Fruit fly (Drosophila melanogaster) whole organism, prepupa: ENCODE data around the gene ThrRS.

Experiments
- Blimp-1 ChIP-seq: fragments of 200-800 bp; sonication (Bioruptor generic); optimal IDR thresholded peaks from 3 replicates; lab custom pipeline; 2017; ENCODE audit warnings: missing biosample characterization, missing genetic modification characterization, mild to moderate bottlenecking, moderate library complexity, missing genetic modification reagents
- CG11762 ChIP-seq: fragments of 200-800 bp; sonication (Bioruptor generic); optimal IDR thresholded peaks from 3 replicates; lab custom pipeline; 2016; ENCODE audit warnings: missing biosample characterization, missing genetic modification characterization; ENCODE audit not compliant: insufficient read depth
- CG34406 ChIP-seq: fragments of 200-800 bp; sonication (Bioruptor generic); optimal IDR thresholded peaks from 3 replicates; lab custom pipeline; 2016; ENCODE audit warnings: missing biosample characterization, missing genetic modification characterization
- CG6854 ChIP-seq: fragments of 200-800 bp; sonication (Bioruptor generic); optimal IDR thresholded peaks from 2 replicates; lab custom pipeline; 2017; ENCODE audit warnings: missing biosample characterization, mild to moderate bottlenecking, missing genetic modification characterization
- CG7368 ChIP-seq: fragments of 200-800 bp; sonication (Bioruptor generic); optimal IDR thresholded peaks from 3 replicates; lab custom pipeline; 2016; ENCODE audit warnings: missing biosample characterization, missing genetic modification characterization
- CG9139 ChIP-seq: fragments of 200-800 bp; sonication (Bioruptor generic); optimal IDR thresholded peaks from 3 replicates; lab custom pipeline; 2017; ENCODE audit warnings: missing biosample characterization, mild to moderate bottlenecking, missing genetic modification characterization
- achi ChIP-seq: fragments of 200-800 bp; sonication (Bioruptor generic); optimal IDR thresholded peaks from 3 replicates; lab custom pipeline; 2016; ENCODE audit warnings: missing biosample characterization, missing genetic modification characterization
- acj6 ChIP-seq: fragments of 200-800 bp; sonication (Bioruptor generic); optimal IDR thresholded peaks from 3 replicates; lab custom pipeline; 2016; ENCODE audit warnings: missing biosample characterization, missing genetic modification characterization
- cyc ChIP-seq: fragments of 200-800 bp; sonication (Bioruptor generic); optimal IDR thresholded peaks from 3 replicates; lab custom pipeline; 2016; ENCODE audit warnings: missing biosample characterization, missing genetic modification characterization
- fkh ChIP-seq: fragments of 200-800 bp; sonication (Bioruptor generic); optimal IDR thresholded peaks from 3 replicates; lab custom pipeline; 2017; ENCODE audit warnings: missing biosample characterization, mild to moderate bottlenecking, missing genetic modification characterization, moderate library complexity

- TF ChIP-seq fkh (no peak), Blimp-1 (GFP tag; lab: Kevin White, UChicago) (no peak), CG6854 (GFP tag; lab: Kevin White, UChicago) (no peak), achi (no peak), CG34406 (no peak), acj6 (no peak), CG11762 (GFP tag; lab: Kevin White, UChicago) (no peak), CG9139 (GFP tag; lab: Kevin White, UChicago) (no peak), cyc (no peak), CG7368 (GFP tag; lab: Kevin White, UChicago) (no peak)
Observed at dm6 chr2L:12134125-12134378, 30.5 kb downstream of the ThrRS start.
